Worm (Caenorhabditis elegans) whole organism, L4 larva: ENCODE results near the gene K01A12.3.

Experiments used
- D1046.2 ChIP-seq: fragments of 200-800 bp; sonication (Bioruptor generic); IDR thresholded peaks from 2 replicates; pipeline ENCODE4 v1.3.6; 2022; ENCODE audit warnings: missing genetic modification characterization, missing compliant biosample characterization
- F26F4.8 ChIP-seq: fragments of 200-800 bp; sonication (Bioruptor generic); conservative IDR thresholded peaks from 2 replicates; pipeline ENCODE4 v1.3.6; 2022; ENCODE audit warnings: missing genetic modification characterization, missing compliant biosample characterization
- F44E2.7 ChIP-seq: fragments of 200-800 bp; sonication (Bioruptor generic); IDR thresholded peaks from 2 replicates; pipeline ENCODE4 v2.1.2; 2022; ENCODE audit warnings: missing genetic modification characterization, missing compliant biosample characterization
- T20F7.1 ChIP-seq: fragments of 200-800 bp; sonication (Bioruptor generic); optimal IDR thresholded peaks from 2 replicates; lab custom pipeline; 2018; ENCODE audit warnings: mild to moderate bottlenecking, missing genetic modification characterization, missing compliant biosample characterization
- Y5F2A.4 ChIP-seq: fragments of 200-800 bp; sonication (Bioruptor generic); optimal IDR thresholded peaks from 2 replicates; lab custom pipeline; 2018; ENCODE audit warnings: mild to moderate bottlenecking, missing genetic modification characterization, missing compliant biosample characterization
- ZK337.2 ChIP-seq: fragments of 200-800 bp; sonication (Bioruptor generic); IDR thresholded peaks from 2 replicates; pipeline ENCODE4 v1.3.6; 2022; ENCODE audit warnings: missing genetic modification reagents, missing genetic modification characterization, missing compliant biosample characterization
- ama-1 ChIP-seq: fragments of 150-350 bp; optimal IDR thresholded peaks from 2 replicates; lab custom pipeline; 2014; ENCODE audit warnings: inconsistent platforms, mixed read lengths
- ceh-32 ChIP-seq: sonication (generic microtip); optimal IDR thresholded peaks from 2 replicates; lab custom pipeline; 2016; ENCODE audit warnings: mild to moderate bottlenecking, missing genetic modification characterization, missing compliant biosample characterization; ENCODE audit not compliant: poor library complexity
- ceh-62 ChIP-seq: sonication (generic microtip); optimal IDR thresholded peaks from 2 replicates; lab custom pipeline; 2017; ENCODE audit warnings: missing biosample characterization, missing genetic modification characterization
- daf-19 ChIP-seq: fragments of 200-800 bp; sonication (Bioruptor generic); conservative IDR thresholded peaks from 2 replicates; pipeline ENCODE4 v1.3.6; 2022; ENCODE audit warnings: missing genetic modification characterization, missing compliant biosample characterization
- dpl-1 ChIP-seq: fragments of 150-350 bp; optimal IDR thresholded peaks from 2 replicates; lab custom pipeline; 2014; ENCODE audit warnings: missing biosample characterization, missing genetic modification reagents, missing genetic modification characterization
- duxl-1 ChIP-seq: sonication (generic microtip); optimal IDR thresholded peaks from 2 replicates; lab custom pipeline; 2016; ENCODE audit warnings: mild to moderate bottlenecking, missing genetic modification characterization, moderate library complexity, missing compliant biosample characterization; ENCODE audit not compliant: poor library complexity
- egl-27 ChIP-seq: sonication (generic microtip); optimal IDR thresholded peaks from 3 replicates; lab custom pipeline; 2017; ENCODE audit warnings: missing biosample characterization, missing genetic modification reagents, missing genetic modification characterization
- gei-8 ChIP-seq: fragments of 200-800 bp; sonication (Bioruptor generic); optimal IDR thresholded peaks from 2 replicates; lab custom pipeline; 2018; ENCODE audit warnings: mild to moderate bottlenecking, missing genetic modification characterization, missing compliant biosample characterization
- hlh-30 ChIP-seq: sonication (generic microtip); optimal IDR thresholded peaks from 2 replicates; lab custom pipeline; 2017; ENCODE audit warnings: antibody characterized with exemption, mild to moderate bottlenecking, missing genetic modification characterization, missing compliant biosample characterization; ENCODE audit not compliant: insufficient read depth
- hmg-1.1 ChIP-seq: fragments of 200-800 bp; sonication (Bioruptor generic); IDR thresholded peaks from 2 replicates; pipeline ENCODE4 v1.3.6; 2022; ENCODE audit warnings: missing genetic modification reagents, missing genetic modification characterization, missing compliant biosample characterization
- lin-13 ChIP-seq: fragments of 150-350 bp; optimal IDR thresholded peaks from 2 replicates; lab custom pipeline; 2014; ENCODE audit warnings: missing biosample characterization, missing genetic modification reagents, missing genetic modification characterization
- lin-29 ChIP-seq: fragments of 200-800 bp; sonication (Bioruptor generic); IDR thresholded peaks from 2 replicates; pipeline ENCODE4 v1.3.6; 2022; ENCODE audit warnings: missing genetic modification reagents, missing genetic modification characterization, missing compliant biosample characterization
- lin-38 ChIP-seq: fragments of 200-800 bp; sonication (Bioruptor generic); IDR thresholded peaks from 2 replicates; pipeline ENCODE4 v1.3.6; 2022; ENCODE audit warnings: missing genetic modification reagents, missing genetic modification characterization, missing compliant biosample characterization
- lin-39 ChIP-seq: fragments of 150-350 bp; optimal IDR thresholded peaks from 2 replicates; lab custom pipeline; 2014; ENCODE audit warnings: missing biosample characterization, missing genetic modification reagents, missing genetic modification characterization
- mdt-29 ChIP-seq: fragments of 200-800 bp; sonication (Bioruptor generic); IDR thresholded peaks from 2 replicates; pipeline ENCODE4 v1.3.6; 2022; ENCODE audit warnings: missing genetic modification reagents, missing genetic modification characterization, missing compliant biosample characterization
- nhr-10 ChIP-seq: fragments of 150-350 bp; optimal IDR thresholded peaks from 2 replicates; lab custom pipeline; 2014; ENCODE audit warnings: missing biosample characterization, missing genetic modification characterization
- nhr-11 ChIP-seq: fragments of 150-350 bp; optimal IDR thresholded peaks from 2 replicates; lab custom pipeline; 2014; ENCODE audit warnings: missing biosample characterization, missing genetic modification characterization
- nhr-237 ChIP-seq: sonication (generic microtip); optimal IDR thresholded peaks from 2 replicates; lab custom pipeline; 2017; ENCODE audit warnings: missing biosample characterization, missing genetic modification characterization
- nhr-25 ChIP-seq: sonication (generic microtip); optimal IDR thresholded peaks from 2 replicates; lab custom pipeline; 2017; ENCODE audit warnings: missing genetic modification characterization, mild to moderate bottlenecking, missing compliant biosample characterization, antibody characterized with exemption, moderate library complexity, borderline replicate concordance; ENCODE audit not compliant: insufficient read depth
- nhr-28 ChIP-seq: fragments of 150-350 bp; optimal IDR thresholded peaks from 2 replicates; lab custom pipeline; 2014; ENCODE audit warnings: missing biosample characterization, missing genetic modification characterization
- nhr-41 ChIP-seq: fragments of 200-800 bp; sonication (Bioruptor generic); IDR thresholded peaks from 2 replicates; pipeline ENCODE4 v1.3.6; 2022; ENCODE audit warnings: missing genetic modification reagents, missing genetic modification characterization, missing compliant biosample characterization
- nhr-42 ChIP-seq: fragments of 200-800 bp; sonication (Bioruptor generic); IDR thresholded peaks from 2 replicates; pipeline ENCODE4 v1.3.6; 2022; ENCODE audit warnings: missing genetic modification characterization, missing compliant biosample characterization
- php-3 ChIP-seq: fragments of 200-800 bp; sonication (Bioruptor generic); IDR thresholded peaks from 2 replicates; pipeline ENCODE4 v1.3.6; 2022; ENCODE audit warnings: missing genetic modification reagents, missing genetic modification characterization, missing compliant biosample characterization
- saeg-2 ChIP-seq: fragments of 200-800 bp; sonication (Bioruptor generic); IDR thresholded peaks from 2 replicates; pipeline ENCODE4 v1.3.6; 2022; ENCODE audit warnings: missing genetic modification reagents, missing genetic modification characterization, missing compliant biosample characterization
- sdz-12 ChIP-seq: fragments of 200-800 bp; sonication (Bioruptor generic); optimal IDR thresholded peaks from 2 replicates; lab custom pipeline; 2018; ENCODE audit warnings: mild to moderate bottlenecking, missing genetic modification characterization, missing compliant biosample characterization
- snpc-1.2 ChIP-seq: fragments of 200-800 bp; sonication (Bioruptor generic); IDR thresholded peaks from 2 replicates; pipeline ENCODE4 v1.3.6; 2022; ENCODE audit warnings: missing genetic modification reagents, missing genetic modification characterization, missing compliant biosample characterization
- snpc-4 ChIP-seq: fragments of 150-350 bp; optimal IDR thresholded peaks from 2 replicates; lab custom pipeline; 2014; ENCODE audit warnings: missing biosample characterization, missing genetic modification characterization
- tra-1 ChIP-seq: fragments of 200-800 bp; sonication (Bioruptor generic); IDR thresholded peaks from 2 replicates; pipeline ENCODE4 v1.3.6; 2022; ENCODE audit warnings: missing genetic modification reagents, missing genetic modification characterization, missing compliant biosample characterization
- unc-62 ChIP-seq, 3 experiments: fragments of 150-350 bp in 1 of 3; sonication (generic microtip); optimal IDR thresholded peaks in 2 of 3; peaks in 1 of 3; 1 replicate in 1 of 3; 2 replicates in 2 of 3; lab custom pipeline; 2014 to 2017; ENCODE audit warnings: missing biosample characterization in 3 of 3, missing genetic modification characterization in 3 of 3, missing genetic modification reagents in 3 of 3, missing genotype in 1 of 3
- zip-2 ChIP-seq: fragments of 150-350 bp; optimal IDR thresholded peaks from 2 replicates; lab custom pipeline; 2014; ENCODE audit warnings: missing biosample characterization, missing genetic modification characterization
- ztf-7 ChIP-seq: fragments of 150-350 bp; optimal IDR thresholded peaks from 2 replicates; lab custom pipeline; 2014; ENCODE audit warnings: missing biosample characterization, missing genetic modification characterization

K01A12.3 gene

ce11 chrX:8584825-8585384 lies 40.1 kb downstream of the K01A12.3 start:
- TF ChIP-seq ZK337.2 (GFP tag; lab: Robert Waterston, UW) (no peak), saeg-2 (no peak), Y5F2A.4 (GFP tag; lab: Kevin White, UChicago) (no peak), lin-13 (GFP tag; lab: Kevin White, UChicago) (no peak), duxl-1 (tag; lab: Kevin White, UChicago) (no peak), ama-1 (lab: Kevin White, UChicago) (no peak), snpc-4 (tag; lab: Kevin White, UChicago) (no peak), nhr-41 (GFP tag; lab: Robert Waterston, UW) (no peak), ceh-62 (tag; lab: Kevin White, UChicago) (no peak), nhr-42 (GFP tag; lab: Robert Waterston, UW) (no peak), nhr-10 (tag; lab: Kevin White, UChicago) (no peak), ztf-7 (tag; lab: Kevin White, UChicago) (no peak), hlh-30 (no peak), daf-19 (GFP tag; lab: Robert Waterston, UW) (no peak), F44E2.7 (GFP tag; lab: Robert Waterston, UW) (no peak), zip-2 (tag; lab: Kevin White, UChicago) (no peak), gei-8 (no peak), ceh-32 (no peak)

- TF ChIP-seq tra-1 (no peak), nhr-28 (tag; lab: Kevin White, UChicago) (peak; percentile 9), duxl-1 (tag; lab: Kevin White, UChicago) (no peak), nhr-11 (tag; lab: Kevin White, UChicago) (peak; percentile 36), unc-62 (GFP tag; optimal IDR thresholded peaks at IDR 0.05 in 1 of 2; lab: Kevin White, UChicago) (no peak), unc-62 (tag; optimal IDR thresholded peaks at IDR 0.05; lab: Kevin White, UChicago) (no peak), nhr-237 (tag; lab: Kevin White, UChicago) (no peak), lin-38 (GFP tag; lab: Robert Waterston, UW) (no peak), php-3 (no peak), nhr-25 (tag; lab: Kevin White, UChicago) (no peak), F26F4.8 (GFP tag; lab: Robert Waterston, UW) (no peak), sdz-12 (GFP tag; lab: Kevin White, UChicago) (no peak), snpc-1.2 (GFP tag; lab: Robert Waterston, UW) (no peak), hmg-1.1 (GFP tag; lab: Robert Waterston, UW) (no peak), zip-2 (tag; lab: Kevin White, UChicago) (no peak), ZK337.2 (GFP tag; lab: Robert Waterston, UW) (no peak), lin-29 (GFP tag; lab: Robert Waterston, UW) (no peak), lin-39 (tag; lab: Kevin White, UChicago) (no peak)
- TF ChIP-seq, all 104 proteins: peak for 2
Measured at ce11 chrX:8582767-8583360, 42.1 kb downstream of the K01A12.3 start.

- TF ChIP-seq hmg-1.1 (GFP tag; lab: Robert Waterston, UW) (no peak), D1046.2 (no peak), egl-27 (tag; lab: Kevin White, UChicago) (no peak), mdt-29 (no peak), T20F7.1 (GFP tag; lab: Kevin White, UChicago) (no peak), dpl-1 (GFP tag; lab: Kevin White, UChicago) (no peak)
Measured at ce11 chrX:8581447-8581846, 43.5 kb downstream of the K01A12.3 start, which contains the start of gene F18E9.8. TSS of gene F18E9.8 (minus strand) at chrX:8581547.
